Worm (Caenorhabditis elegans) whole organism, L4/young adult: ENCODE results near the gene srz-38.

ENCODE experiments used
- W03F9.2 ChIP-seq: fragments of 150-350 bp; optimal IDR thresholded peaks from 2 replicates; lab custom pipeline; 2014; ENCODE audit warnings: missing biosample characterization, missing genetic modification characterization
- him-1 ChIP-seq: sonication (generic microtip); optimal IDR thresholded peaks from 2 replicates; lab custom pipeline; 2016; ENCODE audit warnings: missing genotype, missing genetic modification reagents, missing genetic modification characterization, missing compliant biosample characterization

- no peak for TF ChIP-seq him-1 (tag; lab: Kevin White, UChicago)
- TF ChIP-seq W03F9.2 (tag; lab: Kevin White, UChicago) = no peak
These were observed 2.6 kb upstream of the srz-38 start, which contains the start of gene srz-71 for ce11 chrIV:16332585-16332984.
